Worm (Caenorhabditis elegans) whole organism, L4 larva: ENCODE results near the gene F54C9.3.

Experiments used
- Y5F2A.4 ChIP-seq: fragments of 200-800 bp; sonication (Bioruptor generic); optimal IDR thresholded peaks from 2 replicates; lab custom pipeline; 2018; ENCODE audit warnings: mild to moderate bottlenecking, missing genetic modification characterization, missing compliant biosample characterization
- aly-2 ChIP-seq: sonication (generic microtip); optimal IDR thresholded peaks from 2 replicates; lab custom pipeline; 2018; ENCODE audit warnings: missing biosample characterization, missing genetic modification characterization
- ama-1 ChIP-seq: fragments of 150-350 bp; optimal IDR thresholded peaks from 2 replicates; lab custom pipeline; 2014; ENCODE audit warnings: inconsistent platforms, mixed read lengths
- daf-16 ChIP-seq, 3 experiments: sonication (generic microtip); optimal IDR thresholded peaks; 2 replicates each; lab custom pipeline; 2016 to 2017; ENCODE audit warnings: missing genetic modification characterization in 3 of 3, missing genetic modification reagents in 3 of 3, mild to moderate bottlenecking in 2 of 3, missing compliant biosample characterization in 2 of 3, missing biosample characterization in 1 of 3, moderate library complexity in 1 of 3
- egl-27 ChIP-seq: sonication (generic microtip); optimal IDR thresholded peaks from 3 replicates; lab custom pipeline; 2017; ENCODE audit warnings: missing biosample characterization, missing genetic modification reagents, missing genetic modification characterization
- fkh-10 ChIP-seq: fragments of 150-350 bp; optimal IDR thresholded peaks from 2 replicates; lab custom pipeline; 2014; ENCODE audit warnings: missing biosample characterization, missing genetic modification reagents, missing genetic modification characterization
- lin-1 ChIP-seq: fragments of 200-800 bp; sonication (Bioruptor generic); IDR thresholded peaks from 2 replicates; pipeline ENCODE4 v1.3.6; 2022; ENCODE audit warnings: missing genetic modification reagents, missing genetic modification characterization, missing compliant biosample characterization
- mdt-29 ChIP-seq: fragments of 200-800 bp; sonication (Bioruptor generic); IDR thresholded peaks from 2 replicates; pipeline ENCODE4 v1.3.6; 2022; ENCODE audit warnings: missing genetic modification reagents, missing genetic modification characterization, missing compliant biosample characterization
- mep-1 ChIP-seq: fragments of 150-350 bp; sonication (generic microtip); optimal IDR thresholded peaks from 3 replicates; lab custom pipeline; 2014; ENCODE audit warnings: missing biosample characterization, missing genetic modification characterization
- nhr-25 ChIP-seq: sonication (generic microtip); optimal IDR thresholded peaks from 2 replicates; lab custom pipeline; 2017; ENCODE audit warnings: missing genetic modification characterization, mild to moderate bottlenecking, missing compliant biosample characterization, antibody characterized with exemption, moderate library complexity, borderline replicate concordance; ENCODE audit not compliant: insufficient read depth
- snpc-4 ChIP-seq: fragments of 150-350 bp; optimal IDR thresholded peaks from 2 replicates; lab custom pipeline; 2014; ENCODE audit warnings: missing biosample characterization, missing genetic modification characterization
- tra-1 ChIP-seq: fragments of 200-800 bp; sonication (Bioruptor generic); IDR thresholded peaks from 2 replicates; pipeline ENCODE4 v1.3.6; 2022; ENCODE audit warnings: missing genetic modification reagents, missing genetic modification characterization, missing compliant biosample characterization

DNA sequence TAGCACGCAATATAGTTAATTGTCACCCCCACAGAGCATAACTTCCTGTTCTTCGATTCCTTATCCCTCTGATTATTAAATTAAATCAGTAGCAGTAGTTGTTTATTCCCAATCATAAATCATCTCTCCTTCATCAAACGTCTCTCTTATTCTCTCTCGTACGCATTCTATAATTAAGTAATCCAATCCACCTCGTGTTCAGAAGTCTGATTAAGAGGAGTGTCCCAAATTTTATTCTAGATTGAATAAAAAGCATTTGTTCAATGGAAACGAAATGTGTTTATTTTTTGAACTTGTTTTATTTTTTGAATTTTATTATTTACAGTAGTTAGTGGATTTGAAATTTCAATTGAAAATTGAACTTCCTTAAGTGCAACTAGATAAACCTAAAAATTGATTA lies 44.7 kb upstream of the F54C9.3 start:
- TF ChIP-seq lin-1 (GFP tag; lab: Robert Waterston, UW) (no peak), aly-2 (tag; lab: Kevin White, UChicago) (no peak), mdt-29 (GFP tag; lab: Robert Waterston, UW) (no peak), ama-1 (lab: Kevin White, UChicago) (no peak), nhr-25 (tag; lab: Kevin White, UChicago) (no peak), fkh-10 (GFP tag; lab: Kevin White, UChicago) (no peak), snpc-4 (tag; lab: Kevin White, UChicago) (no peak), Y5F2A.4 (no peak), mep-1 (no peak), tra-1 (GFP tag; lab: Robert Waterston, UW) (no peak), egl-27 (no peak), daf-16 (GFP tag; optimal IDR thresholded peaks at IDR 0.05; lab: Kevin White, UChicago) (no peak), daf-16 (tag; optimal IDR thresholded peaks at IDR 0.05; lab: Kevin White, UChicago) (no peak)
